Fruit fly (Drosophila melanogaster): ENCODE measurements around the gene CG31909.

CG31909 gene

DNA sequence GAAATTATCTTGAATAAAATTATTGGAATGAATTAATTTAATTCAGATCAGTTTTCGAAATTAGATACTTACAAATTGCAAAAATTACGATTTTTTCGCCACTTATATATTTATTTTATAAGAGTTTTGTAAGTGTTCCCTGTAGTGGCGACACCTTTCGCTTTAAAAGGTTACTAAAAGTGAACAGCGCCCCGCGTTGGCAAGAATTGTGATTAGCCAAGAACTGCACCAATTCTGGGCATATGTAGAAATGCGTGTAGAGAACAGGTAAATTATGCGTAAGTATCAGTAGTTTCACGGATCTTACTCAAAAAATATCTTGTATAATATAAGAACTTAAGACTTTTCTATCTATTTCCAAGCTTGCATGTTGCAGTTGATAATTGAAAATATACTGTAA lies 24.1 kb downstream of the CG31909 start (continued):
- TF ChIP-seq CG14441 (GFP tag; IDR thresholded peaks at IDR 0.05) (peak; percentile 57), gfzf (GFP tag; optimal IDR thresholded peaks at IDR 0.05) (peak; percentile 16), HmgD (GFP tag; optimal IDR thresholded peaks at IDR 0.05) (peak; percentile 43), Tbp (GFP tag; optimal IDR thresholded peaks at IDR 0.05) (peak; percentile 91), lmd (GFP tag; IDR thresholded peaks at IDR 0.05) (peak; percentile 73), CG2120 (GFP tag; optimal IDR thresholded peaks at IDR 0.05) (peak; percentile 60), Doc2 (GFP tag; IDR thresholded peaks at IDR 0.05) (no peak; the same call in 1 of the 2 replicates), Dip2 (GFP tag; IDR thresholded peaks at IDR 0.05) (peak; percentile 60), Side (GFP tag; optimal IDR thresholded peaks at IDR 0.05) (peak; percentile 25), Oli (tag; optimal IDR thresholded peaks at IDR 0.05) (peak; percentile 11), unpg (GFP tag; optimal IDR thresholded peaks at IDR 0.05) (peak; percentile 59), Optix (GFP tag; IDR thresholded peaks at IDR 0.05) (peak; percentile 58; the same call in 2 of the 3 replicates), zen (tag; optimal IDR thresholded peaks at IDR 0.05) (peak; percentile 72), CrebB (tag; optimal IDR thresholded peaks at IDR 0.05) (no peak), bbx (GFP tag; IDR thresholded peaks at IDR 0.05; ENCODE audit: partially characterized antibody) (peak; percentile 31; the same call in 1 of the 2 replicates), dati (GFP tag; IDR thresholded peaks at IDR 0.05) (no peak), lbe (GFP tag; optimal IDR thresholded peaks at IDR 0.05) (peak; percentile 1), zen2 (GFP tag; IDR thresholded peaks at IDR 0.05; ENCODE audit: partially characterized antibody) (no peak), Max (GFP tag; optimal IDR thresholded peaks at IDR 0.05) (peak; percentile 54), CG3847 (GFP tag; IDR thresholded peaks at IDR 0.05) (peak; percentile 62), CG6854 (GFP tag; optimal IDR thresholded peaks at IDR 0.05) (no peak), pfk (GFP tag; optimal IDR thresholded peaks at IDR 0.05) (no peak), cwo (GFP tag; optimal IDR thresholded peaks at IDR 0.05) (no peak)

DNA sequence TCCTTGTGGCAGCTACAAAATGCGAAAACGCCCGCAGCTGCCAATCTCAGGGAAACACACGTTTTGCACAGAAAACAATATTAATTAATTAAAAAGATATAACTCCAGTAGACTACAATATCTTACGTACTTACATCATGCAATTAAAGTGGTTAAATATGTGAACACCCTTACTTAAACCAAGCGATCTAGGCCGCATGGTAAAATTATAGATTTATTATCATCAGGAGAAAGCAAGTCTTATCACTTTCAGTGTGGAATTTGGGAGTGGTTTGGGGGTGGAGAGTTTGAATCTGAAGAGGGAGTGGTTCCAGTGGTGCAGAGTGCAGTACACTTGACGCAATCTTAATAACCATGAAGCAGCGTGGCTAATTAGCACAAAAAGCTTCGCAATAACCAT lies 24.8 kb downstream of the CG31909 start:
- TF ChIP-seq grau (tag; optimal IDR thresholded peaks at IDR 0.05): no peak
- TF ChIP-seq NC2α (GFP tag; optimal IDR thresholded peaks at IDR 0.05): no peak
- TF ChIP-seq ab (GFP tag; optimal IDR thresholded peaks at IDR 0.05): no peak
- TF ChIP-seq CG14965 (GFP tag; optimal IDR thresholded peaks at IDR 0.05; ENCODE audit: borderline replicate concordance): no peak
- TF ChIP-seq btn (GFP tag; optimal IDR thresholded peaks at IDR 0.05): no peak

DNA sequence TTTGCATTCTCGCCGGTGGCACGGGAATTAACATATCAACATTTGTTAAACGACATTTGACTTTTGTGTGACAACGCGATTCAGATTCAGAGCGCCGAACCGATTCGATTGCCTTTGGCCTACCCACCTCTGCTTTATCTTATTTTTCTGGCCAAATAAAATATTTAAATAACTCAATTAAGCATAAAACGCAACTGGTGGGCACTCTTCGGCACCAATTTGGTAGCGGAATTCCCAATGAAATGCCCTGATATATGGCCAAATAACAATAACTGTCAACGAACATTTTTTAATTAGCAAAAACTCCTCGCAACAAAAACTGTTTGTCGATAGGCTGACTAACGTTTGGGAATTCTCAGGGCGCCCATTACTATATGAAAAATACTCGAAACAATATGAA lies 26.8 kb downstream of the CG31909 start:
- no peak for TF ChIP-seq onecut (GFP tag; IDR thresholded peaks at IDR 0.05)
- no peak for TF ChIP-seq MBD-R2 (GFP tag; IDR thresholded peaks at IDR 0.05)
- TF ChIP-seq Dbx (GFP tag; IDR thresholded peaks at IDR 0.05): no peak
- peak; percentile 58; the same call in 1 of the 2 replicates for TF ChIP-seq Awh (GFP tag; IDR thresholded peaks at IDR 0.05)
- TF ChIP-seq sd (tag; optimal IDR thresholded peaks at IDR 0.05): peak; percentile 50
- peak; percentile 53; the same call in 1 of the 2 replicates for TF ChIP-seq vvl (GFP tag; IDR thresholded peaks at IDR 0.05)
- peak; percentile 90 for TF ChIP-seq abd-A (tag; optimal IDR thresholded peaks at IDR 0.05)
- TF ChIP-seq Vsx1 (GFP tag; optimal IDR thresholded peaks at IDR 0.05): peak; percentile 32
- no peak for TF ChIP-seq CG12391 (tag; optimal IDR thresholded peaks at IDR 0.05)
- no peak for TF ChIP-seq CG10366 (GFP tag; IDR thresholded peaks at IDR 0.05)
- no peak for TF ChIP-seq CG34224 (GFP tag; IDR thresholded peaks at IDR 0.05; ENCODE audit: partially characterized antibody)
- 0 out of 4 replicates have a peak, but pooled peaks have one; percentile 57 for TF ChIP-seq chinmo (GFP tag; IDR thresholded peaks at IDR 0.05; ENCODE audit: partially characterized antibody)
